Fruit fly (Drosophila melanogaster) whole organism, embryonic: Measurements from ENCODE around the gene dikar.

Experiments used
- Aef1 ChIP-seq: fragments of 200-800 bp; sonication (Bioruptor generic); IDR thresholded peaks from 3 replicates; pipeline ENCODE4 v1.3.6; 2022; ENCODE audit warnings: missing biosample characterization, missing genetic modification characterization
- BEAF-32 ChIP-seq: fragments of 200-800 bp; sonication (Bioruptor generic); optimal IDR thresholded peaks from 3 replicates; lab custom pipeline; 2017; ENCODE audit warnings: missing biosample characterization, missing genetic modification characterization, mild to moderate bottlenecking, moderate library complexity, missing genetic modification reagents
- Bgb ChIP-seq: fragments of 200-800 bp; sonication (Bioruptor generic); IDR thresholded peaks from 2 replicates; pipeline ENCODE4 v1.3.6; 2022; ENCODE audit warnings: missing biosample characterization, missing genetic modification characterization; ENCODE audit not compliant: partially characterized antibody
- Bteb2 ChIP-seq: fragments of 200-800 bp; sonication (Bioruptor generic); optimal IDR thresholded peaks from 2 replicates; lab custom pipeline; 2016; ENCODE audit warnings: missing biosample characterization, missing genetic modification characterization
- CG11247 ChIP-seq: fragments of 200-800 bp; sonication (Bioruptor generic); IDR thresholded peaks from 2 replicates; pipeline ENCODE4 v1.3.6; 2022; ENCODE audit warnings: missing biosample characterization, missing genetic modification characterization
- CG11456 ChIP-seq: fragments of 200-800 bp; sonication (Bioruptor generic); IDR thresholded peaks from 3 replicates; pipeline ENCODE4 v1.3.6; 2022; ENCODE audit warnings: missing biosample characterization, missing genetic modification characterization
- CG11695 ChIP-seq: fragments of 200-800 bp; sonication (Bioruptor generic); IDR thresholded peaks from 3 replicates; pipeline ENCODE4 v1.3.6; 2022; ENCODE audit warnings: missing biosample characterization, missing genetic modification characterization
- CG12391 ChIP-seq: fragments of 200-800 bp; sonication (Bioruptor generic); optimal IDR thresholded peaks from 3 replicates; lab custom pipeline; 2018; ENCODE audit warnings: missing biosample characterization, mild to moderate bottlenecking, missing genetic modification characterization, moderate library complexity
- CG13775 ChIP-seq: fragments of 200-800 bp; sonication (Bioruptor generic); optimal IDR thresholded peaks from 3 replicates; lab custom pipeline; 2017; ENCODE audit warnings: missing biosample characterization, mild to moderate bottlenecking, missing genetic modification characterization
- CG13894 ChIP-seq: fragments of 200-800 bp; sonication (Bioruptor generic); optimal IDR thresholded peaks from 3 replicates; lab custom pipeline; 2018; ENCODE audit warnings: missing biosample characterization, mild to moderate bottlenecking, missing genetic modification characterization, moderate library complexity
- CG16863 ChIP-seq: fragments of 200-800 bp; sonication (Bioruptor generic); optimal IDR thresholded peaks from 3 replicates; lab custom pipeline; 2016; ENCODE audit warnings: missing biosample characterization, missing genetic modification characterization
- CG17359 ChIP-seq: fragments of 200-800 bp; sonication (Bioruptor generic); optimal IDR thresholded peaks from 3 replicates; lab custom pipeline; 2018; ENCODE audit warnings: missing biosample characterization, mild to moderate bottlenecking, missing genetic modification characterization, moderate library complexity
- CG17912 ChIP-seq: fragments of 200-800 bp; sonication (Bioruptor generic); optimal IDR thresholded peaks from 2 replicates; lab custom pipeline; 2018; ENCODE audit warnings: missing biosample characterization, mild to moderate bottlenecking, missing genetic modification characterization
- CG2116 ChIP-seq: fragments of 200-800 bp; sonication (Bioruptor generic); optimal IDR thresholded peaks from 3 replicates; lab custom pipeline; 2018; ENCODE audit warnings: missing biosample characterization, mild to moderate bottlenecking, missing genetic modification characterization
- CG32532 ChIP-seq: fragments of 200-800 bp; sonication (Bioruptor generic); IDR thresholded peaks from 2 replicates; pipeline ENCODE4 v1.3.6; 2022; ENCODE audit warnings: missing biosample characterization, missing genetic modification characterization
- CG32767 ChIP-seq: fragments of 200-800 bp; sonication (Bioruptor generic); IDR thresholded peaks from 2 replicates; pipeline ENCODE4 v1.3.6; 2022; ENCODE audit warnings: missing biosample characterization, missing genetic modification characterization
- CG4360 ChIP-seq: fragments of 200-800 bp; sonication (Bioruptor generic); IDR thresholded peaks from 2 replicates; pipeline ENCODE4 v1.3.6; 2022; ENCODE audit warnings: missing biosample characterization, missing genetic modification characterization
- CG7372 ChIP-seq: fragments of 200-800 bp; sonication (Bioruptor generic); IDR thresholded peaks from 2 replicates; pipeline ENCODE4 v1.3.6; 2022; ENCODE audit warnings: missing biosample characterization, missing genetic modification characterization
- CG7556 ChIP-seq: fragments of 200-800 bp; sonication (Bioruptor generic); optimal IDR thresholded peaks from 2 replicates; lab custom pipeline; 2017; ENCODE audit warnings: missing biosample characterization, mild to moderate bottlenecking, missing genetic modification characterization
- CG8944 ChIP-seq: fragments of 200-800 bp; sonication (Bioruptor generic); optimal IDR thresholded peaks from 3 replicates; lab custom pipeline; 2016; ENCODE audit warnings: missing biosample characterization, missing genetic modification characterization
- CG9727 ChIP-seq: fragments of 200-800 bp; sonication (Bioruptor generic); optimal IDR thresholded peaks from 3 replicates; lab custom pipeline; 2017; ENCODE audit warnings: missing biosample characterization, mild to moderate bottlenecking, missing genetic modification characterization
- CHES-1-like ChIP-seq: fragments of 200-800 bp; sonication (Bioruptor generic); optimal IDR thresholded peaks from 2 replicates; lab custom pipeline; 2016; ENCODE audit warnings: missing biosample characterization, missing genetic modification characterization
- CTCF ChIP-seq: fragments of 200-800 bp; sonication (Bioruptor generic); optimal IDR thresholded peaks from 2 replicates; lab custom pipeline; 2017; ENCODE audit warnings: missing biosample characterization, mild to moderate bottlenecking, missing genetic modification characterization, moderate library complexity
- Dbx ChIP-seq: fragments of 200-800 bp; sonication (Bioruptor generic); IDR thresholded peaks from 3 replicates; pipeline ENCODE4 v1.3.6; 2022; ENCODE audit warnings: missing biosample characterization, missing genetic modification characterization
- Dref ChIP-seq: fragments of 200-800 bp; sonication (Bioruptor generic); IDR thresholded peaks from 2 replicates; pipeline ENCODE4 v1.3.6; 2022; ENCODE audit warnings: missing biosample characterization, missing genetic modification characterization
- HHEX ChIP-seq: fragments of 200-800 bp; sonication (Bioruptor generic); optimal IDR thresholded peaks from 3 replicates; lab custom pipeline; 2017; ENCODE audit warnings: missing biosample characterization, mild to moderate bottlenecking, missing genetic modification characterization, missing genetic modification reagents
- Lhr ChIP-seq: fragments of 200-800 bp; sonication (Bioruptor generic); optimal IDR thresholded peaks from 3 replicates; lab custom pipeline; 2017; ENCODE audit warnings: mild to moderate bottlenecking, missing biosample characterization, missing genetic modification reagents, missing genetic modification characterization
- Lim3 ChIP-seq: fragments of 200-800 bp; sonication (Bioruptor generic); IDR thresholded peaks from 2 replicates; pipeline ENCODE4 v1.3.6; 2022; ENCODE audit warnings: missing biosample characterization, missing genetic modification characterization
- MESR4 ChIP-seq: fragments of 200-800 bp; sonication (Bioruptor generic); optimal IDR thresholded peaks from 2 replicates; lab custom pipeline; 2018; ENCODE audit warnings: missing biosample characterization, mild to moderate bottlenecking, missing genetic modification characterization, moderate library complexity
- MTF-1 ChIP-seq: fragments of 200-800 bp; sonication (Bioruptor generic); optimal IDR thresholded peaks from 2 replicates; lab custom pipeline; 2018; ENCODE audit warnings: missing biosample characterization, mild to moderate bottlenecking, missing genetic modification characterization, borderline replicate concordance
- Pdp1 ChIP-seq, 2 experiments: fragments of 200-800 bp; sonication (Bioruptor generic); optimal IDR thresholded peaks; 3 replicates each; lab custom pipeline; 2016; ENCODE audit warnings: missing biosample characterization in 2 of 2, missing genetic modification characterization in 2 of 2, mild to moderate bottlenecking in 1 of 2, moderate library complexity in 1 of 2
- ato ChIP-seq: fragments of 200-800 bp; sonication (Bioruptor generic); IDR thresholded peaks from 2 replicates; pipeline ENCODE4 v1.3.6; 2022; ENCODE audit warnings: missing biosample characterization, missing genetic modification characterization; ENCODE audit not compliant: partially characterized antibody
- cg ChIP-seq: fragments of 200-800 bp; sonication (Bioruptor generic); optimal IDR thresholded peaks from 3 replicates; lab custom pipeline; 2019; ENCODE audit warnings: missing biosample characterization, mild to moderate bottlenecking, missing genetic modification characterization, moderate library complexity
- chn ChIP-seq: fragments of 200-800 bp; sonication (Bioruptor generic); optimal IDR thresholded peaks from 2 replicates; lab custom pipeline; 2016; ENCODE audit warnings: missing biosample characterization, missing genetic modification characterization
- grn ChIP-seq: fragments of 200-800 bp; sonication (Bioruptor generic); optimal IDR thresholded peaks from 3 replicates; lab custom pipeline; 2017; ENCODE audit warnings: missing biosample characterization, missing genetic modification characterization
- her ChIP-seq: fragments of 200-800 bp; sonication (Bioruptor generic); optimal IDR thresholded peaks from 2 replicates; lab custom pipeline; 2016; ENCODE audit warnings: missing biosample characterization, missing genetic modification characterization
- hth ChIP-seq: fragments of >200 bp; optimal IDR thresholded peaks from 2 replicates; lab custom pipeline; 2017; ENCODE audit warnings: inconsistent platforms
- ind ChIP-seq: fragments of 200-800 bp; sonication (Bioruptor generic); optimal IDR thresholded peaks from 3 replicates; lab custom pipeline; 2016; ENCODE audit warnings: missing biosample characterization, missing genetic modification characterization
- nerfin-1 ChIP-seq: fragments of 200-800 bp; sonication (Bioruptor generic); optimal IDR thresholded peaks from 3 replicates; lab custom pipeline; 2019; ENCODE audit warnings: missing biosample characterization, mild to moderate bottlenecking, missing genetic modification characterization, moderate library complexity
- oc ChIP-seq: fragments of 200-800 bp; sonication (Bioruptor generic); optimal IDR thresholded peaks from 2 replicates; lab custom pipeline; 2018; ENCODE audit warnings: missing biosample characterization, mild to moderate bottlenecking, missing genetic modification characterization, moderate library complexity
- phol ChIP-seq: fragments of 200-800 bp; sonication (Bioruptor generic); optimal IDR thresholded peaks from 3 replicates; lab custom pipeline; 2018; ENCODE audit warnings: missing biosample characterization, mild to moderate bottlenecking, missing genetic modification characterization, moderate library complexity
- pzg ChIP-seq: fragments of 200-800 bp; sonication (Bioruptor generic); optimal IDR thresholded peaks from 3 replicates; lab custom pipeline; 2018; ENCODE audit warnings: missing biosample characterization, mild to moderate bottlenecking, missing genetic modification characterization, moderate library complexity
- rib ChIP-seq: fragments of 200-800 bp; sonication (Bioruptor generic); IDR thresholded peaks from 2 replicates; pipeline ENCODE4 v1.3.6; 2022; ENCODE audit warnings: missing biosample characterization, missing genetic modification characterization
- sd ChIP-seq: fragments of 200-800 bp; sonication (Bioruptor generic); optimal IDR thresholded peaks from 3 replicates; lab custom pipeline; 2018; ENCODE audit warnings: missing biosample characterization, mild to moderate bottlenecking, missing genetic modification characterization, moderate library complexity
- sug ChIP-seq: fragments of 200-800 bp; optimal IDR thresholded peaks from 2 replicates; lab custom pipeline; 2019; ENCODE audit warnings: missing biosample characterization, mild to moderate bottlenecking, missing genetic modification characterization, moderate library complexity
- tna ChIP-seq: fragments of 200-800 bp; sonication (Bioruptor generic); IDR thresholded peaks from 2 replicates; pipeline ENCODE4 v1.3.6; 2022; ENCODE audit warnings: missing biosample characterization, missing genetic modification characterization; ENCODE audit not compliant: partially characterized antibody
- unc-4 ChIP-seq: fragments of 200-800 bp; sonication (Bioruptor generic); IDR thresholded peaks from 2 replicates; pipeline ENCODE4 v1.3.6; 2022; ENCODE audit warnings: missing biosample characterization, missing genetic modification characterization; ENCODE audit not compliant: partially characterized antibody
- wor ChIP-seq: fragments of 200-800 bp; sonication (Bioruptor generic); IDR thresholded peaks from 2 replicates; pipeline ENCODE4 v1.3.6; 2022; ENCODE audit warnings: missing biosample characterization, missing genetic modification characterization
- zfh1 ChIP-seq: fragments of 200-800 bp; sonication (Bioruptor generic); IDR thresholded peaks from 3 replicates; pipeline ENCODE4 v1.3.6; 2022; ENCODE audit warnings: missing biosample characterization, missing genetic modification characterization

Gene dikar

dm6 chr3L:6743346-6744165 lies 592 bp upstream of the dikar start (continued):
- TF ChIP-seq unc-4 (peak; percentile 31; the same call in 1 of the 2 replicates), BEAF-32 (GFP tag; lab: Kevin White, UChicago) (peak; percentile 66), CG11695 (GFP tag; lab: Robert Waterston, UW) (0 out of 3 replicates have a peak, but pooled peaks have one; percentile 5), Aef1 (peak; percentile 81; the same call in 2 of the 3 replicates), Bgb (GFP tag; lab: Robert Waterston, UW) (peak; percentile 72), HHEX (GFP tag; lab: Kevin White, UChicago) (peak; percentile 44), CG11456 (peak; percentile 54; the same call in 1 of the 3 replicates), zfh1 (GFP tag; lab: Robert Waterston, UW) (peak; percentile 10; the same call in 1 of the 3 replicates), CG12391 (peak; percentile 49), ind (peak; percentile 30), CG9727 (GFP tag; lab: Kevin White, UChicago) (peak; percentile 66), CG32532 (GFP tag; lab: Robert Waterston, UW) (peak; percentile 46), CTCF (GFP tag; lab: Kevin White, UChicago) (peak; percentile 85), her (GFP tag; lab: Kevin White, UChicago) (peak; percentile 13), nerfin-1 (tag; lab: Kevin White, UChicago) (peak; percentile 51), Lim3 (GFP tag; lab: Robert Waterston, UW) (no peak), oc (no peak), sug (peak; percentile 62), CG7556 (GFP tag; lab: Kevin White, UChicago) (peak; percentile 24), CG17359 (tag; lab: Kevin White, UChicago) (no peak), ato (GFP tag; lab: Robert Waterston, UW) (peak; percentile 39; the same call in 1 of the 2 replicates), sd (tag; lab: Kevin White, UChicago) (peak; percentile 45), phol (tag; lab: Kevin White, UChicago) (peak; percentile 28), CG4360 (GFP tag; lab: Robert Waterston, UW) (peak; percentile 82), CG16863 (GFP tag; lab: Kevin White, UChicago) (no peak), pzg (GFP tag; lab: Kevin White, UChicago) (peak; percentile 88), Pdp1 (GFP tag; optimal IDR thresholded peaks at IDR 0.05; lab: Kevin White, UChicago) (peak in 1 of 2 experiments; percentile 26), wor (no peak), MTF-1 (GFP tag; lab: Kevin White, UChicago) (peak; percentile 17), Bteb2 (GFP tag; lab: Kevin White, UChicago) (no peak), CG11247 (GFP tag; lab: Robert Waterston, UW) (peak; percentile 42), CHES-1-like (peak; percentile 60), MESR4 (GFP tag; lab: Kevin White, UChicago) (peak; percentile 100), CG17912 (GFP tag; lab: Kevin White, UChicago) (peak; percentile 52), chn (GFP tag; lab: Kevin White, UChicago) (peak; percentile 44), rib (GFP tag; lab: Robert Waterston, UW) (peak; percentile 87), CG13894 (tag; lab: Kevin White, UChicago) (peak; percentile 61), tna (GFP tag; lab: Robert Waterston, UW) (peak; percentile 46; the same call in 1 of the 2 replicates), grn (GFP tag; lab: Kevin White, UChicago) (no peak), Lhr (GFP tag; lab: Kevin White, UChicago) (no peak), CG7372 (GFP tag; lab: Robert Waterston, UW) (no peak), CG8944 (GFP tag; lab: Kevin White, UChicago) (no peak), Dbx (peak; percentile 70; the same call in 2 of the 3 replicates), CG2116 (peak; percentile 86), CG32767 (no peak), CG13775 (GFP tag; lab: Kevin White, UChicago) (peak; percentile 62), Dref (GFP tag; lab: Robert Waterston, UW) (peak; percentile 77), hth (no peak), cg (peak; percentile 97)
